Fruit fly (Drosophila melanogaster): ENCODE measurements around the gene Edem2.

- TF ChIP-seq Camta (GFP tag; optimal IDR thresholded peaks at IDR 0.05) (no peak), CG10959 (GFP tag; IDR thresholded peaks at IDR 0.05) (no peak), Awh (GFP tag; IDR thresholded peaks at IDR 0.05) (no peak), nau (GFP tag; optimal IDR thresholded peaks at IDR 0.05) (no peak), CG11723 (GFP tag; optimal IDR thresholded peaks at IDR 0.05) (no peak), CG12236 (GFP tag; optimal IDR thresholded peaks at IDR 0.05) (no peak), CG9932 (GFP tag; IDR thresholded peaks at IDR 0.05) (no peak), CG31224 (GFP tag; IDR thresholded peaks at IDR 0.05) (no peak), hb (GFP tag; IDR thresholded peaks at IDR 0.05; ENCODE audit: partially characterized antibody) (no peak), hbn (GFP tag; IDR thresholded peaks at IDR 0.05; ENCODE audit: partially characterized antibody) (no peak), Chrac-16 (GFP tag; optimal IDR thresholded peaks at IDR 0.05) (no peak), knrl (GFP tag; IDR thresholded peaks at IDR 0.05; ENCODE audit: partially characterized antibody) (no peak), CG14860 (GFP tag; IDR thresholded peaks at IDR 0.05; ENCODE audit: partially characterized antibody) (no peak), nerfin-2 (GFP tag; IDR thresholded peaks at IDR 0.05; ENCODE audit: partially characterized antibody) (no peak)
Measured at dm6 chr2L:13244759-13245308, 52.8 kb downstream of the Edem2 start.
